Fruit fly (Drosophila melanogaster): Measurements from ENCODE around the gene CG18476.

The CG18476 gene

DNA sequence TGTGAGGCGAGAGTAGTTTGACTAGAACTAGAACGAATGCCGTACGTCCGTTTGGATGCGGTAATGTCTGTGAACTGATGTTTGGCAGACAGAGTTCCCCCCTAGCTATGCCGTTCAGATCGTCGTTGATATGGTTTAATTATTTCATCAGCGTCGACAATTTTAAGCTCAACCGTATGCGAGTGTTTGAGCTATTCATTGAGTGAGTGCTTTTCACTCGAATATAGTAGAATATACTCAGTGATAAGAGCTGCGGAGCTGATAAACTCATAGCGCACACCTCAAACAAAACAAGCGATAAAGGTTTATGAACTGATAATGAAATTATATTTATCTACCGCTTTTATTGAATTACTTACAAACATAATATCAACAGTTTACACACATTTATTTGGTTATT lies 10.1 kb upstream of the CG18476 start, which contains the start of gene CG6834 (continued):
- TF ChIP-seq CG6272 (GFP tag; IDR thresholded peaks at IDR 0.05) (no peak), Fer1 (GFP tag; optimal IDR thresholded peaks at IDR 0.05) (peak; percentile 31), hth (optimal IDR thresholded peaks at IDR 0.05) (no peak), CG9817 (tag; optimal IDR thresholded peaks at IDR 0.05) (no peak), CG6813 (GFP tag; optimal IDR thresholded peaks at IDR 0.05) (no peak), H2.0 (GFP tag; IDR thresholded peaks at IDR 0.05) (no peak), Taf1 (GFP tag; IDR thresholded peaks at IDR 0.05) (no peak), D19A (tag; optimal IDR thresholded peaks at IDR 0.05) (no peak), Hey (tag; optimal IDR thresholded peaks at IDR 0.05) (no peak), gt (GFP tag; IDR thresholded peaks at IDR 0.05) (no peak), pfk (GFP tag; optimal IDR thresholded peaks at IDR 0.05) (no peak), sc (optimal IDR thresholded peaks at IDR 0.05) (no peak), sc (GFP tag; optimal IDR thresholded peaks at IDR 0.05) (no peak), CG17359 (tag; optimal IDR thresholded peaks at IDR 0.05) (no peak), fru (optimal IDR thresholded peaks at IDR 0.05) (no peak), Eip74EF (GFP tag; optimal IDR thresholded peaks at IDR 0.05) (no peak), ems (GFP tag; optimal IDR thresholded peaks at IDR 0.05) (no peak), CG15073 (GFP tag; optimal IDR thresholded peaks at IDR 0.05) (no peak), btn (GFP tag; optimal IDR thresholded peaks at IDR 0.05) (no peak), Mad (GFP tag; optimal IDR thresholded peaks at IDR 0.05) (no peak), CG5953 (GFP tag; IDR thresholded peaks at IDR 0.05) (no peak), CG3838 (GFP tag; optimal IDR thresholded peaks at IDR 0.05) (no peak), Drgx (GFP tag; IDR thresholded peaks at IDR 0.05) (no peak), amos (GFP tag; IDR thresholded peaks at IDR 0.05; ENCODE audit: partially characterized antibody) (peak; percentile 25; the same call in 1 of the 2 replicates), CG11723 (GFP tag; optimal IDR thresholded peaks at IDR 0.05) (peak; percentile 15), tx (GFP tag; optimal IDR thresholded peaks at IDR 0.05) (no peak), NK7.1 (GFP tag; optimal IDR thresholded peaks at IDR 0.05) (no peak), BEAF-32 (GFP tag; optimal IDR thresholded peaks at IDR 0.05) (no peak), ewg (GFP tag; optimal IDR thresholded peaks at IDR 0.05) (no peak), eyg (GFP tag; optimal IDR thresholded peaks at IDR 0.05) (no peak), CG10543 (GFP tag; optimal IDR thresholded peaks at IDR 0.05) (peak; percentile 20), odd (GFP tag; optimal IDR thresholded peaks at IDR 0.05) (peak; percentile 54), CG6175 (GFP tag; IDR thresholded peaks at IDR 0.05) (no peak), onecut (GFP tag; IDR thresholded peaks at IDR 0.05) (no peak), CG6683 (GFP tag; optimal IDR thresholded peaks at IDR 0.05) (no peak), CG13775 (GFP tag; optimal IDR thresholded peaks at IDR 0.05) (no peak), Dp (GFP tag; optimal IDR thresholded peaks at IDR 0.05) (no peak), Rfx (GFP tag; IDR thresholded peaks at IDR 0.05) (no peak), otp (GFP tag; IDR thresholded peaks at IDR 0.05) (no peak), CG33213 (GFP tag; optimal IDR thresholded peaks at IDR 0.05) (no peak), mld (GFP tag; IDR thresholded peaks at IDR 0.05; ENCODE audit: partially characterized antibody) (no peak), pnt (GFP tag; optimal IDR thresholded peaks at IDR 0.05) (no peak), sug (tag; optimal IDR thresholded peaks at IDR 0.05) (peak; percentile 96), dysf (GFP tag; IDR thresholded peaks at IDR 0.05) (no peak), CG3847 (GFP tag; IDR thresholded peaks at IDR 0.05) (no peak), fd3F (GFP tag; optimal IDR thresholded peaks at IDR 0.05) (no peak), CG1792 (GFP tag; optimal IDR thresholded peaks at IDR 0.05) (no peak), CG2199 (GFP tag; IDR thresholded peaks at IDR 0.05) (no peak), hkb (optimal IDR thresholded peaks at IDR 0.05) (no peak), hkb (GFP tag; IDR thresholded peaks at IDR 0.05) (no peak), Dip2 (GFP tag; IDR thresholded peaks at IDR 0.05) (no peak), mirr (GFP tag; optimal IDR thresholded peaks at IDR 0.05) (peak; percentile 76), CG12236 (GFP tag; optimal IDR thresholded peaks at IDR 0.05) (no peak)
